Worm (Caenorhabditis elegans): Measurements from ENCODE around the gene srv-34.
"Not testable (repeated sequence)": the region's sequence is repeated elsewhere in the genome, so short reads cannot be mapped to it uniquely, and the experiment has no call there.

Gene srv-34

ce11 chrV:16399388-16399787 is 24.8 kb upstream of the srv-34 start, which contains the start of gene sre-36:
Gene sre-36 (plus strand): TSS chrV:16399688.
- TF ChIP-seq cog-1 (tag; optimal IDR thresholded peaks at IDR 0.05) (no peak), flt-1 (GFP tag; IDR thresholded peaks at IDR 0.05) (no peak), ztf-23 (GFP tag; IDR thresholded peaks at IDR 0.05) (no peak), ztf-29 (GFP tag; IDR thresholded peaks at IDR 0.05) (no peak), ref-1 (GFP tag; conservative IDR thresholded peaks at IDR 0.05) (no peak), klf-2 (GFP tag; conservative IDR thresholded peaks at IDR 0.05) (no peak), tab-1 (GFP tag; IDR thresholded peaks at IDR 0.05) (no peak), med-1 (GFP tag; optimal IDR thresholded peaks at IDR 0.05; ENCODE audit: insufficient read depth) (no peak), T22C8.4 (GFP tag; IDR thresholded peaks at IDR 0.05) (no peak)

ce11 chrV:16395739-16396138 is 21.2 kb upstream of the srv-34 start, which contains the start of gene F13A7.12:
Gene F13A7.12 (plus strand): TSS chrV:16396039.
- TF ChIP-seq T22C8.4 (GFP tag; IDR thresholded peaks at IDR 0.05) (no peak), ztf-29 (GFP tag; IDR thresholded peaks at IDR 0.05) (peak; percentile 30; the same call in 1 of the 2 replicates)

- no peak for TF ChIP-seq cog-1 (tag; optimal IDR thresholded peaks at IDR 0.05)
- TF ChIP-seq flt-1 (GFP tag; IDR thresholded peaks at IDR 0.05) = no peak
- TF ChIP-seq ref-1 (GFP tag; conservative IDR thresholded peaks at IDR 0.05) = no peak
- no peak for TF ChIP-seq ztf-29 (GFP tag; IDR thresholded peaks at IDR 0.05)
- no peak for TF ChIP-seq med-1 (GFP tag; optimal IDR thresholded peaks at IDR 0.05; ENCODE audit: insufficient read depth)
- no peak for TF ChIP-seq ztf-23 (GFP tag; IDR thresholded peaks at IDR 0.05)
Measured at ce11 chrV:16395131-16395530, 20.6 kb upstream of the srv-34 start, which contains the start of gene F13A7.11. Gene F13A7.11 (minus strand): TSS chrV:16395304.

ce11 chrV:16393728-16394127 is 19.2 kb upstream of the srv-34 start, which contains the start of gene srd-63:
Gene srd-63 (minus strand): TSS chrV:16393828.
- TF ChIP-seq ztf-23 (GFP tag; IDR thresholded peaks at IDR 0.05) = no peak
- no peak for TF ChIP-seq ref-1 (GFP tag; conservative IDR thresholded peaks at IDR 0.05)
- TF ChIP-seq cog-1 (tag; optimal IDR thresholded peaks at IDR 0.05) = no peak
- TF ChIP-seq klf-2 (GFP tag; conservative IDR thresholded peaks at IDR 0.05) = no peak
- TF ChIP-seq med-1 (GFP tag; optimal IDR thresholded peaks at IDR 0.05; ENCODE audit: insufficient read depth) = no peak
- no peak for TF ChIP-seq tab-1 (GFP tag; IDR thresholded peaks at IDR 0.05)
- no peak for TF ChIP-seq flt-1 (GFP tag; IDR thresholded peaks at IDR 0.05)
- no peak for TF ChIP-seq T22C8.4 (GFP tag; IDR thresholded peaks at IDR 0.05)
- TF ChIP-seq ztf-29 (GFP tag; IDR thresholded peaks at IDR 0.05) = no peak

DNA sequence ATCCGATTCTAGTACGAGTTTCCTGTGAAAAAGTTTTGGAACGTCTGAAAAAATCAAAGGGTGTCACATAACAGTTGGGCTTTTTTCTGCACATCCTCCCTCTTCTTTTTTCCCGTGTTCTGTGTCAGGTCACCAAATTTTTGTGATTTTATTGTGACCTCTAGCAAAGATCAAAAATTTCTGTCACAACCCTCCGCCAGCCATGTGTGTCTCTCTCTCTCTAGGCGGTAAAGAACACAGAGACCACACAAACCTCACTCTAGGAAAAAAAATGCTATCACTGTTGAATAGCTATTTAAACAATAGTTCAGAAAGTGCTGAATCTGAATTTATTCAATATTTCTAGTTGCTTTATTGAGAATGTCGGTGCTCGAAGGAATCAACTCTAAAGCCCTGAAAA is 16.1 kb upstream of the srv-34 start, which contains the start of gene gst-44:
gst-44 (plus strand) TSS at position 237 of the 400 bp plus-strand sequence.
- no peak for TF ChIP-seq cog-1 (tag; optimal IDR thresholded peaks at IDR 0.05)
- TF ChIP-seq flt-1 (GFP tag; IDR thresholded peaks at IDR 0.05) = no peak
- no peak for TF ChIP-seq med-1 (GFP tag; optimal IDR thresholded peaks at IDR 0.05; ENCODE audit: insufficient read depth)
- no peak for TF ChIP-seq ztf-29 (GFP tag; IDR thresholded peaks at IDR 0.05)
- no peak for TF ChIP-seq tab-1 (GFP tag; IDR thresholded peaks at IDR 0.05)
- no peak for TF ChIP-seq klf-2 (GFP tag; conservative IDR thresholded peaks at IDR 0.05)
- TF ChIP-seq T22C8.4 (GFP tag; IDR thresholded peaks at IDR 0.05) = no peak
- no peak for TF ChIP-seq ztf-23 (GFP tag; IDR thresholded peaks at IDR 0.05)
- TF ChIP-seq ref-1 (GFP tag; conservative IDR thresholded peaks at IDR 0.05) = no peak

DNA sequence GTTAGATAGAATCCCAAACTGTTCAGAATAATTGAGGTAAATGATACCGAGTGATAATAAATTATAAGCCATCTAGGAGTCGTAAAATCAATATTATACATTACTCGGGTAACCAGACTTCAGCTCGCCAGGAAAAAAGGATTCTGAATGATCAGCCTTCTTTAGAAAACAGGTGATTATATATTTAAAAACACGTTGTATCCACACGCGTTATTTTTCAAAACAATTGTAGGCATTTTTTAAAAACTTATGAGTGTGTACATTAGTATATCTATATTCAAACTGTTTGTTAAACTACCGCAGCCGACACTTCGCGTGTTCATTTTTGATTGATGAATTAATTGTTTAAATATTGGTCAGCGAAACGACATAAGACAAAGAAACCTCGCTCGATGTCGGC is 13.7 kb upstream of the srv-34 start, which contains the start of gene sri-65:
sri-65 (minus strand) TSS at position 101 of the 400 bp plus-strand sequence.
- TF ChIP-seq klf-2 (GFP tag; conservative IDR thresholded peaks at IDR 0.05) = no peak
- no peak for TF ChIP-seq med-1 (GFP tag; optimal IDR thresholded peaks at IDR 0.05; ENCODE audit: insufficient read depth)
- TF ChIP-seq ref-1 (GFP tag; conservative IDR thresholded peaks at IDR 0.05) = no peak
- no peak for TF ChIP-seq ztf-23 (GFP tag; IDR thresholded peaks at IDR 0.05)

ce11 chrV:16383729-16384128 is 9.2 kb upstream of the srv-34 start, which contains the start of gene F13A7.7:
Gene F13A7.7 (minus strand): TSS chrV:16383829.
- TF ChIP-seq med-1 (GFP tag; optimal IDR thresholded peaks at IDR 0.05; ENCODE audit: insufficient read depth); cog-1 (tag; optimal IDR thresholded peaks at IDR 0.05); flt-1 (GFP tag; IDR thresholded peaks at IDR 0.05): not testable (repeated sequence)

- TF ChIP-seq T22C8.4 (GFP tag; IDR thresholded peaks at IDR 0.05) (no peak), ztf-23 (GFP tag; IDR thresholded peaks at IDR 0.05) (no peak), cog-1 (tag; optimal IDR thresholded peaks at IDR 0.05) (no peak), tab-1 (GFP tag; IDR thresholded peaks at IDR 0.05) (no peak), med-1 (GFP tag; optimal IDR thresholded peaks at IDR 0.05; ENCODE audit: insufficient read depth) (no peak), klf-2 (GFP tag; conservative IDR thresholded peaks at IDR 0.05) (no peak)
Measured at ce11 chrV:16382949-16383348, 8.4 kb upstream of the srv-34 start.

- TF ChIP-seq ztf-29 (GFP tag; IDR thresholded peaks at IDR 0.05) (no peak), tab-1 (GFP tag; IDR thresholded peaks at IDR 0.05) (no peak), med-1 (GFP tag; optimal IDR thresholded peaks at IDR 0.05; ENCODE audit: insufficient read depth) (no peak), ref-1 (GFP tag; conservative IDR thresholded peaks at IDR 0.05) (no peak), flt-1 (GFP tag; IDR thresholded peaks at IDR 0.05) (no peak), cog-1 (tag; optimal IDR thresholded peaks at IDR 0.05) (no peak), T22C8.4 (GFP tag; IDR thresholded peaks at IDR 0.05) (no peak), klf-2 (GFP tag; conservative IDR thresholded peaks at IDR 0.05) (no peak), ztf-23 (GFP tag; IDR thresholded peaks at IDR 0.05) (no peak)
Measured at ce11 chrV:16377849-16378248, 3.3 kb upstream of the srv-34 start, which contains the start of gene F13A7.1. Gene F13A7.1 (minus strand): TSS chrV:16377949.

DNA sequence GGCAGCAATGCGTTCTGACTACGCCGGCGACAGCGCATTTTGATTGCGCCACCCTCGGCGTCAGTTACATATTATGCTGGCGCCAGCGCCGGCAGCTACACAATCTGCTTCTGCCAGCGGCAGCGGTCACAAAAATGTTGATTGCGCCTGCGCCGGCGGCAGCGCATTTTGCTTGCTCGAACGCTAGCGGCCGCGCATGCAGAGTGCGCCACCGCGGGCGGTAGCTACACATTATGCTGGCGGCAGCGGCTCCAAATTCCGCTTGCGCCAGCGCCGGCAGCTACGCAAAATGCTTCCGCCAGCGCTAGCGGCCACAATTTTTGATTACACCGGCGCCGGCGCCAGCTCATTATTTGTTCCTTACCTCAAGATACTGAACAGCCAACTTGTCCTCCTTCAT is 2.6 kb upstream of the srv-34 start:
- TF ChIP-seq flt-1 (GFP tag; IDR thresholded peaks at IDR 0.05) (0 out of 2 replicates have a peak, but pooled peaks have one; percentile 28), T22C8.4 (GFP tag; IDR thresholded peaks at IDR 0.05) (no peak)

All from whole organism, midembryonic.